Worm (Caenorhabditis elegans): Measurements from ENCODE around the gene spp-6.

Gene spp-6

ce11 chrX:7298652-7299051 lies 18.5 kb upstream of the spp-6 start, which contains the start of gene K03A1.4:
Gene K03A1.4, minus strand, starts transcription at chrX:7298752.
- no peak for TF ChIP-seq fkh-2 (tag; optimal IDR thresholded peaks at IDR 0.05)
- no peak for TF ChIP-seq nhr-11 (tag; optimal IDR thresholded peaks at IDR 0.05)
- no peak for TF ChIP-seq ceh-82 (tag; optimal IDR thresholded peaks at IDR 0.05)
- TF ChIP-seq jun-1 (tag; optimal IDR thresholded peaks at IDR 0.05) = no peak
- no peak for TF ChIP-seq unc-39 (tag; optimal IDR thresholded peaks at IDR 0.05)
- TF ChIP-seq elt-2 (tag; optimal IDR thresholded peaks at IDR 0.05) = no peak
- no peak for TF ChIP-seq ztf-11 (tag; optimal IDR thresholded peaks at IDR 0.05)
- TF ChIP-seq tbx-2 (tag; optimal IDR thresholded peaks at IDR 0.05) = no peak
- TF ChIP-seq snpc-4 (tag; optimal IDR thresholded peaks at IDR 0.05) = no peak
- no peak for TF ChIP-seq hmg-11 (tag; optimal IDR thresholded peaks at IDR 0.05)

- no peak for TF ChIP-seq nhr-25 (tag; optimal IDR thresholded peaks at IDR 0.05)
- TF ChIP-seq ceh-16 (tag; optimal IDR thresholded peaks at IDR 0.05) = no peak
- TF ChIP-seq nhr-237 (tag; optimal IDR thresholded peaks at IDR 0.05) = no peak
- peak; percentile 62 for TF ChIP-seq elt-2 (tag; optimal IDR thresholded peaks at IDR 0.05)
- TF ChIP-seq snpc-4 (tag; optimal IDR thresholded peaks at IDR 0.05) = no peak
- no peak for TF ChIP-seq nhr-23 (tag; optimal IDR thresholded peaks at IDR 0.05)
- no peak for TF ChIP-seq skn-1 (tag; optimal IDR thresholded peaks at IDR 0.05)
- no peak for TF ChIP-seq pha-4 (tag; optimal IDR thresholded peaks at IDR 0.05)
- TF ChIP-seq pqm-1 (tag; optimal IDR thresholded peaks at IDR 0.05) = peak; percentile 36
- no peak for TF ChIP-seq lin-39 (tag; optimal IDR thresholded peaks at IDR 0.05)
- no peak for TF ChIP-seq nhr-43 (tag; optimal IDR thresholded peaks at IDR 0.05; ENCODE audit: poor library complexity, severe bottlenecking)
- TF ChIP-seq sea-2 (GFP tag; optimal IDR thresholded peaks at IDR 0.05) = no peak
Measured at ce11 chrX:7303115-7303514, 14.0 kb upstream of the spp-6 start.

ce11 chrX:7305520-7306186 lies 11.5 kb upstream of the spp-6 start, which contains the start of gene sur-5:
Gene sur-5, minus strand, starts transcription at chrX:7305570.
- TF ChIP-seq nhr-25 (tag; optimal IDR thresholded peaks at IDR 0.05) = peak; percentile 17
- no peak for TF ChIP-seq nhr-12 (tag; optimal IDR thresholded peaks at IDR 0.05)
- TF ChIP-seq elt-2 (tag; optimal IDR thresholded peaks at IDR 0.05) = peak; percentile 97
- no peak for TF ChIP-seq lin-15B (tag; optimal IDR thresholded peaks at IDR 0.05)
- TF ChIP-seq nhr-11 (tag; optimal IDR thresholded peaks at IDR 0.05) = no peak
- peak in 2 of 3 experiments; percentile 88 to 90 for TF ChIP-seq elt-3 (tag; optimal IDR thresholded peaks at IDR 0.05)
- peak; percentile 64 for TF ChIP-seq pqm-1 (tag; optimal IDR thresholded peaks at IDR 0.05)
- TF ChIP-seq nhr-23 (tag; optimal IDR thresholded peaks at IDR 0.05) = peak; percentile 54

- TF ChIP-seq mdl-1 (tag; optimal IDR thresholded peaks at IDR 0.05) = peak; percentile 12
- peak; percentile 35 for TF ChIP-seq lin-15B (tag; optimal IDR thresholded peaks at IDR 0.05)
- TF ChIP-seq pha-4 (tag; optimal IDR thresholded peaks at IDR 0.05) = peak; percentile 74
- TF ChIP-seq nhr-43 (tag; optimal IDR thresholded peaks at IDR 0.05; ENCODE audit: poor library complexity, severe bottlenecking) = no peak
- peak; percentile 66 for TF ChIP-seq hmg-11 (tag; optimal IDR thresholded peaks at IDR 0.05)
- peak; percentile 48 for TF ChIP-seq ceh-28 (tag; optimal IDR thresholded peaks at IDR 0.05)
- TF ChIP-seq ama-1 (optimal IDR thresholded peaks at IDR 0.05) = no peak
- TF ChIP-seq zag-1 (tag; optimal IDR thresholded peaks at IDR 0.05) = no peak
- no peak for TF ChIP-seq skn-1 (tag; optimal IDR thresholded peaks at IDR 0.05)
- TF ChIP-seq nfya-1 (tag; optimal IDR thresholded peaks at IDR 0.05; ENCODE audit: insufficient read depth) = peak; percentile 72
- no peak for TF ChIP-seq nhr-25 (tag; optimal IDR thresholded peaks at IDR 0.05)
- TF ChIP-seq R02D3.7 (tag; optimal IDR thresholded peaks at IDR 0.05) = peak; percentile 1
- TF ChIP-seq egl-27 (tag; optimal IDR thresholded peaks at IDR 0.05) = peak; percentile 30
Measured at ce11 chrX:7306434-7306833, 10.7 kb upstream of the spp-6 start.

- TF ChIP-seq lin-15B (tag; optimal IDR thresholded peaks at IDR 0.05) (no peak), ama-1 (optimal IDR thresholded peaks at IDR 0.05) (no peak), ZK546.5 (tag; optimal IDR thresholded peaks at IDR 0.05) (no peak), ceh-82 (tag; optimal IDR thresholded peaks at IDR 0.05) (no peak), fkh-10 (GFP tag; optimal IDR thresholded peaks at IDR 0.05) (no peak)
Measured at ce11 chrX:7309775-7310174, 7.4 kb upstream of the spp-6 start, which contains the start of the genes his-38 and his-40. Gene his-38, minus strand, starts transcription at chrX:7309875. Gene his-40, plus strand, starts transcription at chrX:7310110.

Measured in whole organism, L3 larva.